Worm (Caenorhabditis elegans): Measurements from ENCODE around the gene K08F9.1.

- TF ChIP-seq F13H6.1 (tag; optimal IDR thresholded peaks at IDR 0.05) (peak; percentile 69), mbf-1 (tag; optimal IDR thresholded peaks at IDR 0.05) (no peak), ama-1 (optimal IDR thresholded peaks at IDR 0.05) (peak; percentile 89), nhr-11 (tag; optimal IDR thresholded peaks at IDR 0.05) (no peak), nhr-237 (tag; optimal IDR thresholded peaks at IDR 0.05) (no peak), gmeb-1 (tag; optimal IDR thresholded peaks at IDR 0.05) (peak; percentile 76), fos-1 (tag; optimal IDR thresholded peaks at IDR 0.05) (peak; percentile 67)
These were observed 47.7 kb upstream of the K08F9.1 start, which contains the start of gene Y75B12B.11 for ce11 chrV:15190903-15191302.

Data from whole organism, L2 larva.